Worm (Caenorhabditis elegans): Measurements from ENCODE around the gene sre-35.

DNA sequence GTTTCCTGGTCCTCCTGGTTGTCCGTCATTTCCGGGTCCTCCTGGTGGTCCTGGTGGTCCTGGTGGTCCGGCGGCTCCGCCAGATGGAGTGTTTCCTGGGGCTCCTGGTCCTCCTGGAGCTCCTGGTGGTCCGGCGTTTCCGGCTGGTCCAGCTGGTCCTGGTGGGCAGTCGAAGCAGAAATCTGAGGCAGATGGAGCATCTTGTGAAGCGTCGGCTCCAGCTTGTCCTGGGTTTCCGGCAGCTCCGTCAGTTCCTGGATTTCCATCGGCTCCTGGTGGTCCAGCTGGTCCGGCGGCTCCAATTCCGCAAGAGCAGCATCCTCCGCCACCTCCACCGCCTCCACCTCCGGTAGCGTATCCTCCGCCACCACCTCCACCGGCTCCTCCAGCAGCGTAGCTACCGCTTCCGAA lies 41.4 kb upstream of the sre-35 start:
- TF ChIP-seq zag-1 (tag; optimal IDR thresholded peaks at IDR 0.05) = no peak
- TF ChIP-seq mep-1 (tag; optimal IDR thresholded peaks at IDR 0.05) = no peak
- no peak for TF ChIP-seq D1046.2 (GFP tag; IDR thresholded peaks at IDR 0.05)
- no peak for TF ChIP-seq ztf-11 (tag; optimal IDR thresholded peaks at IDR 0.05)
- no peak for TF ChIP-seq unc-39 (tag; optimal IDR thresholded peaks at IDR 0.05)
- TF ChIP-seq ctbp-1 (GFP tag; IDR thresholded peaks at IDR 0.05) = no peak
- TF ChIP-seq zfp-3 (GFP tag; conservative IDR thresholded peaks at IDR 0.05) = no peak

Data from whole organism, L4 larva.